Fruit fly (Drosophila melanogaster): ENCODE measurements around the gene Larp7.

Larp7 gene

DNA sequence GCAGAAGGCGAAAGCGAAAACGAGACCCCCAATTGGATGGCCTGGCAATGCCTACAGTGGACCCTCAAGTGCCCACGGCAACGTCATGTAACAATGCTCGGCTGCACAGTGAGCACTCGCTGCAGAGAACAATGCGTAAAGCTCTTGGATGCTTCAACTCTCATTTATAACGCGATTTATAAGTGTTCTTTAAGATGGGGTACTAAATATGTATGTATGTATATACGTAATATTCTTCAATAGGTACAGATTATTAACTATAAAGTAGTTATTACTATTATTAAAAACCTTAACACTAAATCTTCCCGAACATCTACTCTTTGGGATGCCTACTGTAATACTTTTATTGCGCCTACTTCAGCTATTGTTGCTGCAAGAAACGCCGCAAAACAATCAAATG lies 22.5 kb downstream of the Larp7 start:
- no peak for TF ChIP-seq ttk (optimal IDR thresholded peaks at IDR 0.05)
- no peak for TF ChIP-seq insv (optimal IDR thresholded peaks at IDR 0.05)
- no peak for TF ChIP-seq Sin3A (optimal IDR thresholded peaks at IDR 0.05)
- no peak for TF ChIP-seq h (optimal IDR thresholded peaks at IDR 0.05)
- TF ChIP-seq Myc (optimal IDR thresholded peaks at IDR 0.05), result no peak
- no peak for TF ChIP-seq psq (optimal IDR thresholded peaks at IDR 0.05)

DNA sequence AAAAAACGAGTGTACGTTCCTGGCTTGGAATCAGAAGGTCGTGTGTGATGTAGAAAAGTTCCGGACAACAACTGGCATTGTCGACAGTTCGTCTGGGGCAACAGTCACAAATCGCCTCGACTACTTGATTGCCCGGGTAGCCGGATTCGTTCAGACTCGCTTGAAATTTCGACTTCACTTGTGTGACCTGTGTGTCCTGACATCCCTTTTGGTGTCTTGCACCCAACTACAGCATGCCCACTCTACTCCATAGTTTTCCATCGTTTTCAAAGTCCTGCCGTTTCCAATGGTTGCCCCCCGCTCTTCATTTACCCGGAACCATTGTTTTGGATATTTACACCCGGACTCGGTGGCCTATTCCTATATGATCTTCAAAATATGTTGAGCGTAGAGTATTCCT lies 24.0 kb downstream of the Larp7 start, which contains the start of gene Erk7:
TSS of gene Erk7 (minus strand) at position 101 of the 400 bp plus-strand sequence.
- TF ChIP-seq Myc (optimal IDR thresholded peaks at IDR 0.05) (no peak), Sin3A (optimal IDR thresholded peaks at IDR 0.05) (no peak), insv (optimal IDR thresholded peaks at IDR 0.05) (no peak), ttk (optimal IDR thresholded peaks at IDR 0.05) (no peak), psq (optimal IDR thresholded peaks at IDR 0.05) (no peak), h (optimal IDR thresholded peaks at IDR 0.05) (no peak)

DNA sequence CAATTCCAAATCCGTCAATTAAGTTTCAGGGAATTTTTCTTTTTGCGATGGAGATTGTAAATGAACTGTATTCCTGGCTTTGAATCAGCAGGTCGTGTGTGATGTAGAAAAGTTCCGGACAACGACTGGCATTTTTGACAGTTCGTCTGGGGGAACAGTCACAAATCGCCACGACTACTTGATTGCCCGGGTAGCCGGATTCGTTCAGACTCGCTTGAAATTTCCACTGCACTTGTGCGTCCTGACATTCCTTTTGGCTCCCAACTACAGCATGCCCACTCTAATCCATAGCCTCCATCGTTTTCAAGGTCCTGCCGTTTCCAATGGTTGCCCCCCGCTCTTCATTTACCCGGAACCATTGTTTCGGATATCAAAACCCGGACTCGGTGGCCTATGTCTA lies 26.2 kb downstream of the Larp7 start, which contains the start of gene CG17440:
TSS of gene CG17440 (minus strand) at position 101 of the 400 bp plus-strand sequence.
- TF ChIP-seq h (optimal IDR thresholded peaks at IDR 0.05) (no peak), psq (optimal IDR thresholded peaks at IDR 0.05) (no peak), Myc (optimal IDR thresholded peaks at IDR 0.05) (no peak), ttk (optimal IDR thresholded peaks at IDR 0.05) (no peak), insv (optimal IDR thresholded peaks at IDR 0.05) (no peak), Sin3A (optimal IDR thresholded peaks at IDR 0.05) (no peak)

DNA sequence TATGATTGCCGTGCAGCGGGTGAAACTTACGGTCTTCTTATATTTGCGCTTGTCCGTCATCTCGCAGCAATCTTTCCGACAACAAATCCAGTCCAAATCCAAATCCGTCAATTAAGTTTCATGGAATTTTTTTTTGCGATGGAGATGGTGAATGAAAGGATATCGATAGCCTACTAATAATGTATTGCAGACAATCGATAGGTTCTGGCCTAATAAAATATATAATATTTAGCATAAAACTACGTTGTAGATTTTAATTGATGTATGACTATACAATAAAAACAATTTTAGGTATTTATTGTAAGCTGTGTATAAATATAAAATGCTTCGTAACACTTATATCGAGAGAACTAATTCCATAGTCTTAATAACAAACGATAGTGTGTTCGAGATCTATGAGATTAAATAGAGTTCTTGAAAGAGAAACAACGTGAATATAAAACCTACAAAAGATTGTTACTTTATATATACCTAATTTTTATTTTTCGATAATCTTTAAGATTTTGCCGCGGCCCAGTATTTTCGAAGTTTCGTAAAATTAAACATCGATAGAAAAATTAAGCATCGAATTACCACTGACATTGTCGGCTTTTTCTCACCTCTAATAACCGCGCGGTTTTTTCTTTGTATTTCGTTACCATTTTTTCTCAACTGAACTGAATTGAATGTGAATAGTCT lies 29.4 kb downstream of the Larp7 start, which contains the start of the genes Cfp1 and Aladin:
TSS of gene Cfp1 (minus strand) at position 131 of the 678 bp plus-strand sequence.
TSS of gene Aladin (plus strand) at position 584 of the 678 bp plus-strand sequence.
- TF ChIP-seq h (optimal IDR thresholded peaks at IDR 0.05), result no peak
- no peak for TF ChIP-seq Sin3A (optimal IDR thresholded peaks at IDR 0.05)
- TF ChIP-seq insv (optimal IDR thresholded peaks at IDR 0.05), result no peak
- TF ChIP-seq Myc (optimal IDR thresholded peaks at IDR 0.05), result no peak
- no peak for TF ChIP-seq psq (optimal IDR thresholded peaks at IDR 0.05)
- TF ChIP-seq ttk (optimal IDR thresholded peaks at IDR 0.05), result no peak

DNA sequence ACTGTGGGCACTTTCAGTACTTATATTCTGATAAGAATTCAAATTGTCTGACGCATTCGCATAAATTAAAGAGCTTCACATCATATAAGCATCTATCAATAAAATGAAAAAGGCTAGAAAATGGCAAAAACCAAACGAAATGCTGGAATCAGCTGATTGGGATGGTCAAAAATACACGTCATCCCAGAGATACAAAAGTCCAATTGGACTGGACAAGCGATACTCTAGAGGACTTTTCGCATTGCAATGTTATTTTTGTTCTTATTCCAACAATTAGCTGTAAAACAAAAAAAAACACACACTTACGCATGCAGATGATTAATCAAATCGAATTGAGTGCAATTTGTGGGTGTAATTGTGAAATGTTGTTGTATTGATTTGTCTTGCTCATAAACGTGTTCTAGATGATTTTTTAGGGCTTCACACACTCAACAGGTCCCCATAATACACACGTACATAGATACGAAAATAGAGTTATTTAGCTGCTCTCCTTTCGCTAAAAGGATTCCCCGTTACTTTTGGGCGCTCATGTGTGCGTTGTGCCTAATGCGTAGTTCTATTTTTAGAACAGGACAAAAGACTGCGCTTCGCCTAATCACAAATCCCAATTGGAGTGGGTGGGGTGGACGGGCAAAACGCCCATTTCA lies 38.5 kb downstream of the Larp7 start:
- no peak for TF ChIP-seq h (optimal IDR thresholded peaks at IDR 0.05)

- TF ChIP-seq Myc (optimal IDR thresholded peaks at IDR 0.05) (no peak), Sin3A (optimal IDR thresholded peaks at IDR 0.05) (no peak), psq (optimal IDR thresholded peaks at IDR 0.05) (no peak), ttk (optimal IDR thresholded peaks at IDR 0.05) (no peak), h (optimal IDR thresholded peaks at IDR 0.05) (no peak), insv (optimal IDR thresholded peaks at IDR 0.05) (no peak)
Observed at dm6 chrX:9282783-9283289, 39.2 kb downstream of the Larp7 start, which contains the start of gene c11.1. c11.1 (minus strand) TSS chrX:9283117.

DNA sequence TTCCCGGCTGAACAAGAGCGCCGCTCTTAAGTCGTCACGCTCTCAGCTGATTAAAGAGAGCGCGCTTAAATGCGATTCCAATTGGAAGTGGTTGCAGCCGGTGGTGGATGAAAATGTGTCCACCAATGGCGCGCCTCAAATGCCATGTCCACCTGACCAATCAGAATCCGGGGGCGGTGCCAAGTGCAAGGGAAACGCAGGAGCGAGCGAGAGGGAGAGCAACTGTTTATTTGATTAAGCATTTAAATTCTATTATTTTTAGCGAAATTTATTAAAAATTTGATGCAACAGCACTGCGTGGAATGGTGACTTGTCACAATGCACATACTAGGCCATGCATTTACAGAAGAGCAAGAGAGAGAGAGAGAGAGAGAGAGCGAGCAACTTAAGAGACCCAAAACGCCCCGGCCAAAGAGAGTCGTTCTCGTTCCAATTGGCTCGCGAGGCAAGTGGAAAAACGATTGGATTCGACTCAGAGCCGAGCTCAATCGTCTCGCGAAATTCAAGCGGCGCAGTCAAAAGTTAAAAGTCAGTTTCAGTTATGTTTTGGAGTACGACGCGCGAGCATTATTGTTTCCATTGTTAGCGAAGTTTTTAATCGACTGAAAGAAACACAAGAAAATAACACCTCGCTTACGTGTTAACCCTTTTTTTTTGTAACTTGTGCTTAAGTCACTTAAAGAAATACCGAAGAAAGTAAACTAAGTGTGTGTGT lies 40.6 kb downstream of the Larp7 start, which contains the start of gene lz:
TSS of gene lz (plus strand) at position 626 of the 715 bp plus-strand sequence.
- no peak for TF ChIP-seq Myc (optimal IDR thresholded peaks at IDR 0.05)
- TF ChIP-seq ttk (optimal IDR thresholded peaks at IDR 0.05), result no peak
- TF ChIP-seq Sin3A (optimal IDR thresholded peaks at IDR 0.05), result no peak
- TF ChIP-seq psq (optimal IDR thresholded peaks at IDR 0.05), result no peak
- no peak for TF ChIP-seq h (optimal IDR thresholded peaks at IDR 0.05)
- TF ChIP-seq insv (optimal IDR thresholded peaks at IDR 0.05), result no peak

- TF ChIP-seq ttk (optimal IDR thresholded peaks at IDR 0.05) (no peak), Myc (optimal IDR thresholded peaks at IDR 0.05) (no peak), psq (optimal IDR thresholded peaks at IDR 0.05) (no peak)
Observed at dm6 chrX:9286386-9286785, 42.8 kb downstream of the Larp7 start.

DNA sequence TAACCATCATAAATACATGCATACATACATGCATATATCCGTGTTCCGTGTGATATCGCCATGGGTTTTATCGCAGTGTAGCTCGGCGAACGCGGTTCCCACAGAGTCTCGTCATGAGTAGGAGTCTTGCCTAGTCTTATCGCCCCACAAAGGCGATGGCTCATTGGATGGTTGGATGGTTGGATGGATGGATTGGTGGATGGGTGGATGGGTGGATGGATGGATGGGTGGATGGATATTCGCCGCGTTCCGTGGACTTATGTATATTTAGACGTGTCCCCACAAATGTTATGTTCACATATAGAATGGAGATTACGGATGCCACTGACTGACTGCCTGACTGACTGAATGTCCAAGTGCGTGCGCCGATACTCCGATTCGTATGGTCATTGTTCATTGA lies 47.7 kb downstream of the Larp7 start:
- TF ChIP-seq h (optimal IDR thresholded peaks at IDR 0.05) (no peak), psq (optimal IDR thresholded peaks at IDR 0.05) (no peak), ttk (optimal IDR thresholded peaks at IDR 0.05) (no peak), Myc (optimal IDR thresholded peaks at IDR 0.05) (no peak), insv (optimal IDR thresholded peaks at IDR 0.05) (no peak), Sin3A (optimal IDR thresholded peaks at IDR 0.05) (no peak)

DNA sequence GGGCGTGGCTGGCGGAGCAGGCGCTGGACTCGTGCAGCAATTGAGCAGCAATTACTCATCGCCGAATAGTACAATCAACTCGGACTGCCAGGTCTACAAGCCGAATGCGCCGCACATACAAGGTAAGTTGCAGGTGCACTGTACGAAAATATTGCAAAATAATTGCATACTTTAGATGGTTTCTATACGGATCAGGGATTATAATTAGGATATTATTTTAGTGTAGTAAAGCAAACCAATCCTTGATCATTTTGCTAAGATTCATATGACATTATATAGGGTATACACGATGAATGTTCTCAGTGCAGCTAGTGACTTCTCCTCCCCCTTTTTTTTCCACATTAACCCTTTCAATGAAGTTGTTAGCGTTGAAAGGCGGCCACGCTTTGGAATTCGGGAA lies 51.9 kb downstream of the Larp7 start:
- TF ChIP-seq insv (optimal IDR thresholded peaks at IDR 0.05) (no peak), psq (optimal IDR thresholded peaks at IDR 0.05) (no peak), h (optimal IDR thresholded peaks at IDR 0.05) (no peak), Myc (optimal IDR thresholded peaks at IDR 0.05) (no peak), Sin3A (optimal IDR thresholded peaks at IDR 0.05) (no peak), ttk (optimal IDR thresholded peaks at IDR 0.05) (no peak)

All from Kc167 (cell line).